Worm (Caenorhabditis elegans) whole organism, midembryonic: ENCODE results near the gene clc-24.

Experiments
- cog-1 ChIP-seq: sonication (generic microtip); optimal IDR thresholded peaks from 2 replicates; lab custom pipeline; 2016; ENCODE audit warnings: missing genetic modification characterization, missing compliant biosample characterization
- med-1 ChIP-seq: sonication (generic microtip); optimal IDR thresholded peaks from 2 replicates; lab custom pipeline; 2017; ENCODE audit warnings: missing genetic modification characterization, mild to moderate bottlenecking, missing compliant biosample characterization, antibody characterized with exemption, missing genetic modification reagents; ENCODE audit not compliant: insufficient read depth
- tab-1 ChIP-seq: fragments of 200-800 bp; sonication (Bioruptor generic); IDR thresholded peaks from 2 replicates; pipeline ENCODE4 v1.3.6; 2022; ENCODE audit warnings: missing genetic modification characterization, missing compliant biosample characterization
- ztf-23 ChIP-seq: fragments of 200-800 bp; sonication (Bioruptor generic); IDR thresholded peaks from 2 replicates; pipeline ENCODE4 v1.3.6; 2022; ENCODE audit warnings: missing genetic modification reagents, missing genetic modification characterization, missing compliant biosample characterization

DNA sequence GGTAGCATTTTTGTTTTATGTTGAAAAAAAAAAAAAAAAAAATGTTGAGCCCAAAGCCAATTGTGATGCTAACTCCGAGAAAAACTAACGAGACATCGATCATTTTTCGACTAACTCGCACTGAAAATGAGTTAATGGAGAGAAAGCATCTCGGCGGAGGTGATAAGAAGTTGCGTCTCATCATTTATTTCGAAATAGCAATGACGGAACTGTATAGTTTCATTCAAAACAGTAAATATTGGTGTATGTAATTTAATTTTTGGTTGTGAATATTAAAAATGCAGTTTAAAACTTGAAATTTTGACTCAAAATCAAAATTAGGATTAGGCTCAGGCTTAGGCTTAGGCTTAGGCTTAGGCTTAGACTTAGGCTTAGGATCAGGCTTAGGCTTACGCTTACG lies 16.4 kb downstream of the clc-24 start, which contains the start of gene clc-25:
- TF ChIP-seq tab-1 (no peak), ztf-23 (GFP tag; lab: Robert Waterston, UW) (no peak), cog-1 (no peak), med-1 (GFP tag; lab: Kevin White, UChicago) (no peak)
